Worm (Caenorhabditis elegans) whole organism, midembryonic: ENCODE results near the gene ddr-2.

Experiments
- T22C8.4 ChIP-seq: fragments of 200-800 bp; sonication (Bioruptor generic); IDR thresholded peaks from 2 replicates; pipeline ENCODE4 v1.3.6; 2022; ENCODE audit warnings: missing genetic modification characterization, missing compliant biosample characterization
- cog-1 ChIP-seq: sonication (generic microtip); optimal IDR thresholded peaks from 2 replicates; lab custom pipeline; 2016; ENCODE audit warnings: missing genetic modification characterization, missing compliant biosample characterization
- flt-1 ChIP-seq: fragments of 200-800 bp; sonication (Bioruptor generic); IDR thresholded peaks from 2 replicates; pipeline ENCODE4 v1.3.6; 2022; ENCODE audit warnings: missing genetic modification characterization, missing compliant biosample characterization
- klf-2 ChIP-seq: fragments of 200-800 bp; sonication (Bioruptor generic); conservative IDR thresholded peaks from 2 replicates; pipeline ENCODE4 v1.3.6; 2022; ENCODE audit warnings: missing genetic modification reagents, missing genetic modification characterization, missing compliant biosample characterization
- med-1 ChIP-seq: sonication (generic microtip); optimal IDR thresholded peaks from 2 replicates; lab custom pipeline; 2017; ENCODE audit warnings: missing genetic modification characterization, mild to moderate bottlenecking, missing compliant biosample characterization, antibody characterized with exemption, missing genetic modification reagents; ENCODE audit not compliant: insufficient read depth
- ref-1 ChIP-seq: fragments of 200-800 bp; sonication (Bioruptor generic); conservative IDR thresholded peaks from 2 replicates; pipeline ENCODE4 v1.3.6; 2022; ENCODE audit warnings: missing genetic modification reagents, missing genetic modification characterization, missing compliant biosample characterization
- tab-1 ChIP-seq: fragments of 200-800 bp; sonication (Bioruptor generic); IDR thresholded peaks from 2 replicates; pipeline ENCODE4 v1.3.6; 2022; ENCODE audit warnings: missing genetic modification characterization, missing compliant biosample characterization
- ztf-23 ChIP-seq: fragments of 200-800 bp; sonication (Bioruptor generic); IDR thresholded peaks from 2 replicates; pipeline ENCODE4 v1.3.6; 2022; ENCODE audit warnings: missing genetic modification reagents, missing genetic modification characterization, missing compliant biosample characterization
- ztf-29 ChIP-seq: fragments of 200-800 bp; sonication (Bioruptor generic); IDR thresholded peaks from 2 replicates; pipeline ENCODE4 v1.3.6; 2022; ENCODE audit warnings: missing genetic modification reagents, missing genetic modification characterization, missing compliant biosample characterization

Gene ddr-2

DNA sequence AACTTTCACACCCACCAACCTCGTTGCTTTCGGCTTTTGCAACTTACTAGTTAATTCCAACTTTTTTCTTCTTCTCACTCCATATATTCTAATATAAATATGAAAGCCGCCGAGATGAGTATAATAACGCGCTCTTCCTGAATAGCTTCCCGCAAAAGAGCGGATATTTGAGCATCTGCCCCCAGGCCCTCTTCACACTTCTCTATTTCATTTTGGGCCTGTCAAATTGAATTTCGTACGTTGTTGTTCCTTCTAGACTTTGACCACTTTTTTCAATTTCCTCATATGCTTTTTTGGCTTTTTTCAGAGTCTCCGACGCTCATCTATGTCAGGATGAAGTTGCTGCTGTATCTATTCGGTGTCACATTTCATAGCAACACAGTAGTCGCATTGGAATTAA lies at the start of gene ddr-2:
ddr-2 (plus strand) TSS at position 301 of the 400 bp plus-strand sequence.
- TF ChIP-seq med-1 (GFP tag; lab: Kevin White, UChicago) (no peak), T22C8.4 (GFP tag; lab: Robert Waterston, UW) (no peak), ref-1 (GFP tag; lab: Robert Waterston, UW) (no peak), ztf-23 (no peak), flt-1 (GFP tag; lab: Robert Waterston, UW) (no peak), cog-1 (tag; lab: Kevin White, UChicago) (no peak), tab-1 (GFP tag; lab: Robert Waterston, UW) (no peak), klf-2 (no peak), ztf-29 (GFP tag; lab: Robert Waterston, UW) (no peak)

DNA sequence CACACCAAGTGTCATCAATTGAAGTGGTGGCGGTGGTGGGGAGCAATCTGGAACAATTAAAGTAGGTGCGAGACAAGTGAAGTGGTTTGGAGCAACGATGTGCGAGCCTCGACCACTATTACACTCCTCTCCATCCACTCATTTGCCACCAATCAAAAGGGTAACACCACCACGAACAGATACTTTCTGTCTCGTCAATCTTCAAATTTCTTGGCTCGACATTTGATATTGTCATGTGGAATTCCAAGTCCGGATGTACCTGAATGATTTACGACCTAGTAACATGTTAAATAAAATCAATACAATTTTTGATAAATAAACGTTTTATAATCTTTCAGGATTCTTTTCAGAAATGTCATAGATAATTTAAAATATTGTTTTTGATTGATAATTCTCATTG lies 44.3 kb upstream of the ddr-2 start, which contains the start of gene sul-1:
sul-1 (minus strand) TSS at position 101 of the 400 bp plus-strand sequence.
- TF ChIP-seq ztf-23 (no peak), med-1 (GFP tag; lab: Kevin White, UChicago) (no peak), cog-1 (tag; lab: Kevin White, UChicago) (no peak), T22C8.4 (GFP tag; lab: Robert Waterston, UW) (no peak), klf-2 (no peak), flt-1 (GFP tag; lab: Robert Waterston, UW) (no peak), ztf-29 (GFP tag; lab: Robert Waterston, UW) (no peak), ref-1 (GFP tag; lab: Robert Waterston, UW) (no peak), tab-1 (GFP tag; lab: Robert Waterston, UW) (no peak)

DNA sequence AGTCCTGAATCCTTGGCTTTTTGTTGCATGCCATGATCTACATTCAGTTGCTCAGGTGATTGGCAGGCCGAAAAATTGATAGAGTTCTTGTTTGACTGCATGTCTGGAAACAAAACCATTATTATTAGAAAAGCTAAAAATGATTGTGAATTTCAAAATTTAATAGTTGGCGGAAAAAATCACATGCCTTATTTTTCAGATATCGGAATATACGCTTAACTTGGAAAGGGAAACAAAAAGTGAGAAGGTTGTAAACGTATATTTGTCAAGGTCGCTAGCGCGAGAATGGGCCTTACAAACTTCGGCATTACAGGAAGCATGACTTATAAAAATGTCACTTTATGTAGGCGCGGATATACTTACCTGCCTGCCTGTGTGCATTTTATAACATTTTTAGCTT lies 43.4 kb upstream of the ddr-2 start, which contains the start of gene K09C4.9:
K09C4.9 (minus strand) TSS at position 101 of the 400 bp plus-strand sequence.
- TF ChIP-seq klf-2 (no peak), ref-1 (GFP tag; lab: Robert Waterston, UW) (no peak), flt-1 (GFP tag; lab: Robert Waterston, UW) (no peak), tab-1 (GFP tag; lab: Robert Waterston, UW) (no peak), med-1 (GFP tag; lab: Kevin White, UChicago) (no peak), cog-1 (tag; lab: Kevin White, UChicago) (no peak), ztf-23 (no peak), T22C8.4 (GFP tag; lab: Robert Waterston, UW) (no peak), ztf-29 (GFP tag; lab: Robert Waterston, UW) (no peak)

DNA sequence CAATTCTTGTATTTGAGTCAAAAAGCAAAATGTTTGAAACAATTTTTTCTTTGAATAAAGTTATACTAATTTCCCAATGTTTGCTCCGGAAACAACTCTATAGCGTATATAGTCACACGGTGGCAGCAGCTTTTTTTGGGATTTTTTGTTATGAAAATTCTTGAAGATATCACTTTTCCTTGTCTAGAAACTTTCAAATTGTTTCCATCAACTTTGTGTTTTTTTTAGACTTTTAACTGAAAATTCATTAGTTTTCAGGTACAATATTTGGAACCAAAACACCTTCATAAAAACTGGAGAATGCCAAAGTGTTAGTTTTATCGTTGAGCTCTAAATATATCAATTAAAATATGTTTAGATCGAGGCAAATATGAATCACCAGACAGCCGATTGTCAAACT lies 42.5 kb upstream of the ddr-2 start, which contains the start of gene K09C4.7:
K09C4.7 (plus strand) TSS at position 301 of the 400 bp plus-strand sequence.
- no peak for TF ChIP-seq klf-2

DNA sequence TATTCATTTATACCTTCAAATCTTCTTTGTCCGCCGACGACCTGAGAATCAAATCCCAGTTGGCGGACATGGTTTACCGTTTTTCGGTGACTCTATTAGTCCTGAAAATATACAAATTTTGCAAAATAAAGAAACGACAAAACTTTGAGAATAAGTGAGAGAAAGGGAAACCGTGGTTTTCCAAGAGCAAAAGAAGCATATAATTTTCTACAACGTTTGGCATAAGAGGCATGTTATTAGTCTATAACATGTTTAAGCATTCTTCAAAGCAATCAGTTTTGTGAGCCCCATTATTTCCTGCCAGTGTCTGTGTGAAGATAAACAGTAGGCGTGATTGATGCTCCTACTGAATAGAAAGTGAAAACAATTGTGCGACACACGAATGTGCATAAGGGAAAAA lies 35.0 kb upstream of the ddr-2 start, which contains the start of gene K09C4.10:
K09C4.10 (minus strand) TSS at position 101 of the 400 bp plus-strand sequence.
- TF ChIP-seq flt-1 (GFP tag; lab: Robert Waterston, UW): no peak

DNA sequence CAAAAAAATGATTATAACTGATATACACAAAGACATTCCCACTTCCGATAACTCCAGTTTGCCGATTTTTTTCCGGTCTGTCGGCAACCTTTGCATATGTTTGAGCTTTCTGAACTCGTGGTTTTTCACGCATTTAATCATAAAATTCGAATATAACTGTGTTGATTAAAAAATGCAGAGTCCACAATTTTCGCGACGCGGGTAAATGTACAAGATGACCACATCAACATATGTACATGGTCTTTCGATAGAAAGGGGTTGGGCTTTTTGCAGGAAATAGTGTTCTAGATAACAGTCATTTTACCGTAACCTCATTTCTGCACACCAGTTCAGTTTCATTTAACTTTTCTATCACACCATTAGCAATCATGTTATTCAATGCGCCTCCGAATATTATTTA lies 32.8 kb upstream of the ddr-2 start, which contains the start of gene K09C4.5:
K09C4.5 (plus strand) TSS at position 326 of the 400 bp plus-strand sequence.
- TF ChIP-seq ztf-23: no peak
- TF ChIP-seq cog-1 (tag; lab: Kevin White, UChicago): no peak
- no peak for TF ChIP-seq T22C8.4 (GFP tag; lab: Robert Waterston, UW)
- no peak for TF ChIP-seq med-1 (GFP tag; lab: Kevin White, UChicago)
- TF ChIP-seq ztf-29 (GFP tag; lab: Robert Waterston, UW): no peak
- TF ChIP-seq ref-1 (GFP tag; lab: Robert Waterston, UW): no peak
- no peak for TF ChIP-seq klf-2
- no peak for TF ChIP-seq flt-1 (GFP tag; lab: Robert Waterston, UW)
- no peak for TF ChIP-seq tab-1 (GFP tag; lab: Robert Waterston, UW)

DNA sequence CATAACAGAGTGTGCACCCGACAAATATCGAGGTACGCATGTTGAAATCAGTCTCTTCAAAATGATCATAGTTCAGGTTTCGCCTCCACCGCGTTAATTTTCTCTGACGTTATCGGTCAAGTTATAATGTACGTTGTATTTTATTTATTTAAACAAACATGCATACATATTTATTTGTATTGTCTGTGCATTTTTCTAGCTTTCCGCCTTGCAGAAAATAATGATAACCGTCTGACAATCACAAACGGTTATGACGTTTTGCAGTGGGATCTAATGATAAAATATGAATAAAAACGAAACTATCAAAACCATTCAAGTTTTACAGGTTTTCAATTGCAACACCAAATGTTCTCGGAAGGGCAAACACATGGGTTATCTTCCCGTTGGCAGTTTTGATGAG lies 31.9 kb upstream of the ddr-2 start:
- no peak for TF ChIP-seq T22C8.4 (GFP tag; lab: Robert Waterston, UW)

DNA sequence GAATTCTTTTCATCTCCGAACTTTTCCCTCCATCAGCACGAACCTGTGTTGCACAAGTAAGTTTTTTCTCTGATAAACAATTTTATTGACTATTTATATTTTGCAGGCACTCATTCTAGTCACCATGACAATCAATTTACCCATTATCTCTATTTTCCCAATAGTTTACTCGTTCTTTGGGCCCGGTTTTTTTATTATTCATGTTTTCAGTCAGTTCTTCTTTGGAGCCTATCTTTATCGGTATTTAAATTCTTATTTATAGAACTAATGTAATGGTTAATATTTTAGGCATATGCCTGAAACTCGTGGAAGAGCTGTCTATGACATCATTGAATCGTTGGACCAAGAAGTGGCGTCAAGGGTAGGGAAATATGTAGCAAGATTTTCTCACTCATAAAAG lies 30.1 kb upstream of the ddr-2 start:
- TF ChIP-seq cog-1 (tag; lab: Kevin White, UChicago): no peak
- TF ChIP-seq ref-1 (GFP tag; lab: Robert Waterston, UW): no peak
- TF ChIP-seq T22C8.4 (GFP tag; lab: Robert Waterston, UW): no peak
- no peak for TF ChIP-seq med-1 (GFP tag; lab: Kevin White, UChicago)
- no peak for TF ChIP-seq klf-2
- TF ChIP-seq flt-1 (GFP tag; lab: Robert Waterston, UW): no peak
- no peak for TF ChIP-seq tab-1 (GFP tag; lab: Robert Waterston, UW)
- no peak for TF ChIP-seq ztf-23
- no peak for TF ChIP-seq ztf-29 (GFP tag; lab: Robert Waterston, UW)

DNA sequence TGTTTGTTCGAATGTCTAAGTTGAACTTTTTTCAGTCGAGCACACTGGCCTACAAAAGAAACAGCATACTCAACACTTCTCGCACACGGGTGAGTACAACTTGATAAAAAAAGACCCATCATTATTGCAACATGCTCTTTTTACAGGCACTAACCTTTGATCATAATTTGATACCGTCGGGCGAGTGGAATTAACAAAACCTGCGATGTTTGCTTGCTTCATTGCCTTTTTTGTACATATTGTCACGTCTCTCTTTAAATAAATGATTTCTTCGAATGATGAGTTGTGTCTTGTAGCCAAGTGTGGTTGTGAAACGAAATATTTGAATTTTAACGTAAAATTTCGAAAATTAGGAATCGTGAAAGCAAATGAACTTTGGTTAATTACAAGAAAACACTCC lies 29.7 kb upstream of the ddr-2 start:
- TF ChIP-seq tab-1 (GFP tag; lab: Robert Waterston, UW) (no peak), ztf-23 (no peak), med-1 (GFP tag; lab: Kevin White, UChicago) (no peak), ref-1 (GFP tag; lab: Robert Waterston, UW) (no peak), klf-2 (no peak), T22C8.4 (GFP tag; lab: Robert Waterston, UW) (no peak), flt-1 (GFP tag; lab: Robert Waterston, UW) (no peak), cog-1 (tag; lab: Kevin White, UChicago) (no peak)

DNA sequence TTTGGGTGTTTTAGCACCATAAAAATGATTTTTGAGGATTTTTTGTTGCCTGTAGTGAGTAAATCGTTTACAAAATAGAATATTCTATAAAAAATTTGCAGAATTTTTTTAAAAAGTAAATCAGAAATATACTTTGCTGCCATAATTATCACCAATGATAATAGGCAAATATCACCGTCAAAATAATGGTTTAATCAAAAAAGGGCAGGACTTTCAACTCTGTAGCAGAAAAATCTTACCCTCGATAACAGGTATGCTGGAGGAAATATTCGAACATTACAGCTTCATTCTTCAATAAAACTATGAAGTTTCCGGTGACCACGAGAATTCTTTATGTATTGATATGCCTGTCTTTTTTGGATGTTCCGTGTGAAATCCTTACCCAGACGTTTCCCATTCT lies 25.9 kb upstream of the ddr-2 start, which contains the start of gene K09C4.4:
K09C4.4 (plus strand) TSS at position 301 of the 400 bp plus-strand sequence.
- TF ChIP-seq flt-1 (GFP tag; lab: Robert Waterston, UW) (no peak), tab-1 (GFP tag; lab: Robert Waterston, UW) (no peak), med-1 (GFP tag; lab: Kevin White, UChicago) (no peak), ref-1 (GFP tag; lab: Robert Waterston, UW) (no peak), ztf-23 (no peak), T22C8.4 (GFP tag; lab: Robert Waterston, UW) (no peak), ztf-29 (GFP tag; lab: Robert Waterston, UW) (no peak), cog-1 (tag; lab: Kevin White, UChicago) (no peak), klf-2 (no peak)
